Worm (Caenorhabditis elegans): ENCODE measurements around the gene F46B6.10.

F46B6.10 gene

DNA sequence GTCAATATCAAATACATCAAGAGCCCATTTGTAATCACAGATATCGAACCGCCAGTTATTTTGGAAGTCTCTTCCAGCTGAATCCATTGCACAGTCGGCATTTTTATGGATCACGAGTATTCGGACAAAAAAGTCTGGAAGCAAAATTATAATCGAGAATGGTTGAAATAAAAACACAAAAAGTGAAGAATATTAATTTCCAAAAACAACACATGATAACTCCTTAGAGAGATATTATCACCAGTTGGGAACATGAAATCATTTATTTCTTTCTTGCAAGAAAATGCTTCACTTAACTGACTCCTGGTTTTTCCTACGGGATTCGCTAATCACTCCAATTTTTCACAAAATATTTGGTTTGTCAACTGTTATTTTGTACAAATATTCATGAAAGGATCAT lies 22.3 kb upstream of the F46B6.10 start, which contains the start of gene str-2:
str-2 (minus strand) TSS at position 101 of the 400 bp plus-strand sequence.
- TF ChIP-seq hif-1 (tag; optimal IDR thresholded peaks at IDR 0.05) (no peak), zag-1 (tag; optimal IDR thresholded peaks at IDR 0.05) (no peak), ceh-82 (tag; optimal IDR thresholded peaks at IDR 0.05) (no peak), Y105C5A.15 (GFP tag; IDR thresholded peaks at IDR 0.05) (no peak), ZK546.5 (tag; optimal IDR thresholded peaks at IDR 0.05) (no peak), ceh-28 (tag; optimal IDR thresholded peaks at IDR 0.05) (no peak), daf-19 (GFP tag; conservative IDR thresholded peaks at IDR 0.05) (no peak), arid-1 (GFP tag; conservative IDR thresholded peaks at IDR 0.05) (no peak), lir-3 (tag; optimal IDR thresholded peaks at IDR 0.05) (no peak), tag-97 (GFP tag; IDR thresholded peaks at IDR 0.05) (no peak), sdz-12 (GFP tag; optimal IDR thresholded peaks at IDR 0.05) (no peak), Y48G9A.11 (GFP tag; IDR thresholded peaks at IDR 0.05) (no peak), ceh-32 (tag; optimal IDR thresholded peaks at IDR 0.05; ENCODE audit: poor library complexity) (no peak), lim-7 (GFP tag; IDR thresholded peaks at IDR 0.05) (no peak), unc-62 (GFP tag; optimal IDR thresholded peaks at IDR 0.05 in 1 of 2) (no peak), unc-62 (tag; optimal IDR thresholded peaks at IDR 0.05) (no peak), set-16 (GFP tag; IDR thresholded peaks at IDR 0.05) (no peak), nhr-102 (tag; optimal IDR thresholded peaks at IDR 0.05) (no peak), php-3 (GFP tag; IDR thresholded peaks at IDR 0.05) (no peak), pha-4 (GFP tag; IDR thresholded peaks at IDR 0.05) (no peak), pha-4 (tag; optimal IDR thresholded peaks at IDR 0.05) (no peak), lin-13 (GFP tag; optimal IDR thresholded peaks at IDR 0.05) (no peak)

ce11 chrV:9821724-9822123 lies 19.9 kb upstream of the F46B6.10 start, which contains the start of gene str-193:
Gene str-193, minus strand, starts transcription at chrV:9821824.
- peak in 1 of 2 experiments; percentile 6 for TF ChIP-seq unc-62 (GFP tag; optimal IDR thresholded peaks at IDR 0.05 in 1 of 2)
- no peak for TF ChIP-seq unc-62 (tag; optimal IDR thresholded peaks at IDR 0.05)
- TF ChIP-seq dve-1 (tag; optimal IDR thresholded peaks at IDR 0.05; ENCODE audit: insufficient read depth) = no peak
- no peak for TF ChIP-seq mep-1 (tag; optimal IDR thresholded peaks at IDR 0.05)
- no peak for TF ChIP-seq ceh-62 (tag; optimal IDR thresholded peaks at IDR 0.05)
- TF ChIP-seq ceh-32 (tag; optimal IDR thresholded peaks at IDR 0.05; ENCODE audit: poor library complexity) = no peak

DNA sequence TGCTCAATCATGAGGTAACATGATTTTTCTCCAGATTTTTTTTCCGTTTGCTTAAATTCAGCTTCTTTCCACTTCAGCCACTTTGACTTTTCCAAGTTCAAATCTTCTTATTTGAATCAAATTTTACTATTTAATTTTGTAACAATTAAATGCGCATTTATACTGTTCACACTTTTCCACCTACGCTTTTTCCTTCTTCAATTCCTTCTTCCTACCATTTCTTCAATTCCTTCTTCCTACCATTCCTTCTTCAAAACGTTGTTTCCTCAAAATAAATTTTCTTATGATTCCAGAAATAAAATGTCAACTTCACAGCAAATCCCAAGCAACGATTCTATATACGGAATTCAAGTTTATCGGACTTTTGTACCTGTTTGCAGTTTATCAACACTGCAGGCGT lies 14.5 kb upstream of the F46B6.10 start, which contains the start of gene sru-31:
sru-31 (plus strand) TSS at position 301 of the 400 bp plus-strand sequence.
- TF ChIP-seq T26A8.4 (GFP tag; IDR thresholded peaks at IDR 0.05) (no peak), mdl-1 (tag; optimal IDR thresholded peaks at IDR 0.05) (no peak), F44E2.7 (GFP tag; IDR thresholded peaks at IDR 0.05) (no peak), hmg-1.1 (GFP tag; IDR thresholded peaks at IDR 0.05) (no peak), egl-43 (GFP tag; IDR thresholded peaks at IDR 0.05) (no peak), R02D3.7 (tag; optimal IDR thresholded peaks at IDR 0.05) (no peak), nhr-6 (tag; optimal IDR thresholded peaks at IDR 0.05) (no peak)

ce11 chrV:9813527-9813926 lies 11.7 kb upstream of the F46B6.10 start, which contains the start of gene sru-30:
Gene sru-30, plus strand, starts transcription at chrV:9813827.
- TF ChIP-seq ama-1 (optimal IDR thresholded peaks at IDR 0.05) (no peak), snpc-4 (tag; optimal IDR thresholded peaks at IDR 0.05) (no peak), D1046.2 (GFP tag; IDR thresholded peaks at IDR 0.05) (no peak), php-3 (GFP tag; IDR thresholded peaks at IDR 0.05) (no peak), nhr-42 (GFP tag; IDR thresholded peaks at IDR 0.05) (no peak), unc-39 (tag; optimal IDR thresholded peaks at IDR 0.05) (no peak), F49E8.2 (tag; optimal IDR thresholded peaks at IDR 0.05; ENCODE audit: borderline replicate concordance) (no peak), dpl-1 (GFP tag; optimal IDR thresholded peaks at IDR 0.05) (no peak), hlh-30 (tag; optimal IDR thresholded peaks at IDR 0.05; ENCODE audit: insufficient read depth) (no peak), mdt-29 (GFP tag; IDR thresholded peaks at IDR 0.05) (no peak), nhr-11 (tag; optimal IDR thresholded peaks at IDR 0.05) (no peak), R02D3.7 (tag; optimal IDR thresholded peaks at IDR 0.05) (no peak), ceh-28 (tag; optimal IDR thresholded peaks at IDR 0.05) (no peak), zip-11 (GFP tag; IDR thresholded peaks at IDR 0.05) (no peak)
